Fruit fly (Drosophila melanogaster): ENCODE measurements around the gene Fit1.

The Fit1 gene

dm6 chr3L:4059293-4059820, 44.0 kb upstream of the Fit1 start, which contains the start of gene Ugt305A1 (continued):
- TF ChIP-seq CG32532 (GFP tag; IDR thresholded peaks at IDR 0.05) = peak; percentile 39; the same call in 1 of the 2 replicates
- TF ChIP-seq nom (GFP tag; optimal IDR thresholded peaks at IDR 0.05) = no peak
- TF ChIP-seq phol (tag; optimal IDR thresholded peaks at IDR 0.05) = no peak
- 0 out of 2 replicates have a peak, but pooled peaks have one; percentile 10 for TF ChIP-seq dati (GFP tag; IDR thresholded peaks at IDR 0.05)
- TF ChIP-seq Nf-YB (GFP tag; optimal IDR thresholded peaks at IDR 0.05) = no peak
- no peak for TF ChIP-seq CG17328 (GFP tag; IDR thresholded peaks at IDR 0.05)
- TF ChIP-seq tx (GFP tag; optimal IDR thresholded peaks at IDR 0.05) = no peak
- peak; percentile 78 for TF ChIP-seq sens (GFP tag)
- TF ChIP-seq crp (GFP tag; optimal IDR thresholded peaks at IDR 0.05) = no peak
- no peak for TF ChIP-seq Mrtf (GFP tag; IDR thresholded peaks at IDR 0.05)
- no peak for TF ChIP-seq CG18764 (GFP tag; optimal IDR thresholded peaks at IDR 0.05)
- TF ChIP-seq Dad (GFP tag; optimal IDR thresholded peaks at IDR 0.05) = no peak
- TF ChIP-seq sisA (GFP tag; IDR thresholded peaks at IDR 0.05) = no peak
- no peak for TF ChIP-seq CG18619 (GFP tag; optimal IDR thresholded peaks at IDR 0.05)
- peak; percentile 6 for TF ChIP-seq CG34376 (GFP tag; optimal IDR thresholded peaks at IDR 0.05)
- no peak for TF ChIP-seq Hr78 (GFP tag; optimal IDR thresholded peaks at IDR 0.05)
- TF ChIP-seq CG4282 (GFP tag; optimal IDR thresholded peaks at IDR 0.05) = no peak
- TF ChIP-seq Ets65A (GFP tag) = peak; percentile 61
- TF ChIP-seq HmgD (GFP tag; optimal IDR thresholded peaks at IDR 0.05) = no peak
- TF ChIP-seq slp2 (GFP tag; optimal IDR thresholded peaks at IDR 0.05) = no peak
- no peak for TF ChIP-seq CG9437 (GFP tag; optimal IDR thresholded peaks at IDR 0.05)
- peak; percentile 31 for TF ChIP-seq Sox102F (GFP tag; optimal IDR thresholded peaks at IDR 0.05)
- peak; percentile 11 for TF ChIP-seq CG12659 (GFP tag; optimal IDR thresholded peaks at IDR 0.05)
- TF ChIP-seq CG31441 (GFP tag; IDR thresholded peaks at IDR 0.05) = 0 out of 2 replicates have a peak, but pooled peaks have one; percentile 11
- no peak for TF ChIP-seq tna (GFP tag; IDR thresholded peaks at IDR 0.05; ENCODE audit: partially characterized antibody)
- TF ChIP-seq lov (optimal IDR thresholded peaks at IDR 0.05) = no peak
- no peak for TF ChIP-seq lov (GFP tag; IDR thresholded peaks at IDR 0.05)
- TF ChIP-seq Bgb (GFP tag; IDR thresholded peaks at IDR 0.05; ENCODE audit: partially characterized antibody) = no peak
- TF ChIP-seq bowl (GFP tag; IDR thresholded peaks at IDR 0.05) = no peak
- TF ChIP-seq CG9609 (GFP tag; optimal IDR thresholded peaks at IDR 0.05) = no peak
- no peak for TF ChIP-seq stwl (tag; optimal IDR thresholded peaks at IDR 0.05)
- TF ChIP-seq trh (GFP tag; optimal IDR thresholded peaks at IDR 0.05) = no peak
- TF ChIP-seq sc (optimal IDR thresholded peaks at IDR 0.05) = no peak
- no peak for TF ChIP-seq sc (GFP tag; optimal IDR thresholded peaks at IDR 0.05)

- TF ChIP-seq zen (tag; optimal IDR thresholded peaks at IDR 0.05) (peak; percentile 67), bcd (GFP tag; optimal IDR thresholded peaks at IDR 0.05) (no peak), Myb (GFP tag; optimal IDR thresholded peaks at IDR 0.05) (no peak), ash1 (GFP tag; optimal IDR thresholded peaks at IDR 0.05) (no peak), CG6683 (GFP tag; optimal IDR thresholded peaks at IDR 0.05) (no peak), fd96Cb (tag; optimal IDR thresholded peaks at IDR 0.05) (no peak), lola (GFP tag; optimal IDR thresholded peaks at IDR 0.05) (no peak), Jarid2 (GFP tag; optimal IDR thresholded peaks at IDR 0.05) (no peak), Eip74EF (GFP tag; optimal IDR thresholded peaks at IDR 0.05) (no peak), CG4854 (GFP tag; optimal IDR thresholded peaks at IDR 0.05) (no peak), Dip3 (GFP tag; optimal IDR thresholded peaks at IDR 0.05) (no peak), bbx (GFP tag; IDR thresholded peaks at IDR 0.05; ENCODE audit: partially characterized antibody) (no peak), zen2 (GFP tag; IDR thresholded peaks at IDR 0.05; ENCODE audit: partially characterized antibody) (no peak), NFAT (GFP tag; IDR thresholded peaks at IDR 0.05) (no peak), CG8281 (tag; optimal IDR thresholded peaks at IDR 0.05) (no peak), sqz (GFP tag; optimal IDR thresholded peaks at IDR 0.05) (no peak), fu2 (GFP tag; optimal IDR thresholded peaks at IDR 0.05) (no peak), tna (GFP tag; IDR thresholded peaks at IDR 0.05; ENCODE audit: partially characterized antibody) (no peak)
Measured at dm6 chr3L:4061921-4062474, 41.4 kb upstream of the Fit1 start, which contains the start of gene dib. Gene dib (plus strand): TSS chr3L:4062292.
